Fruit fly (Drosophila melanogaster) whole organism: ENCODE measurements around the gene CG8112.

Source experiments
- CG8478 ChIP-seq: fragments of >200 bp; optimal IDR thresholded peaks from 2 replicates; lab custom pipeline; 2018; ENCODE audit warnings: inconsistent platforms
- Dll ChIP-seq: fragments of >200 bp; optimal IDR thresholded peaks from 2 replicates; lab custom pipeline; 2017
- EcR ChIP-seq, 2 experiments: fragments of >200 bp; optimal IDR thresholded peaks; 2 replicates each; lab custom pipeline; 2017; ENCODE audit warnings: missing biosample characterization in 2 of 2, missing genetic modification characterization in 2 of 2, missing genetic modification reagents in 2 of 2
- usp ChIP-seq: fragments of >200 bp; optimal IDR thresholded peaks from 2 replicates; lab custom pipeline; 2017; ENCODE audit warnings: missing biosample characterization, missing genetic modification characterization, mixed read lengths

- TF ChIP-seq EcR (GFP tag; optimal IDR thresholded peaks at IDR 0.05; lab: Kevin White, UChicago): no peak
- no peak for TF ChIP-seq CG8478 (lab: Kevin White, UChicago)
- TF ChIP-seq usp (GFP tag; lab: Kevin White, UChicago): no peak
- no peak for TF ChIP-seq Dll (lab: Kevin White, UChicago)
Observed at dm6 chr3R:8731597-8732263, 19.0 kb downstream of the CG8112 start, which contains the start of the genes M1BP and CG8202.
